Worm (Caenorhabditis elegans) whole organism, L4 larva: Measurements from ENCODE around the gene K08E7.4.

Experiments used
- F37D6.2 ChIP-seq: sonication (generic microtip); optimal IDR thresholded peaks from 2 replicates; lab custom pipeline; 2016; ENCODE audit warnings: mild to moderate bottlenecking, missing genetic modification characterization, missing compliant biosample characterization
- F49E8.2 ChIP-seq: sonication (generic microtip); optimal IDR thresholded peaks from 2 replicates; lab custom pipeline; 2016; ENCODE audit warnings: missing compliant biosample characterization, mild to moderate bottlenecking, missing genetic modification characterization, borderline replicate concordance
- T20F7.1 ChIP-seq: fragments of 200-800 bp; sonication (Bioruptor generic); optimal IDR thresholded peaks from 2 replicates; lab custom pipeline; 2018; ENCODE audit warnings: mild to moderate bottlenecking, missing genetic modification characterization, missing compliant biosample characterization
- T26A8.4 ChIP-seq: fragments of 200-800 bp; sonication (Bioruptor generic); IDR thresholded peaks from 2 replicates; pipeline ENCODE4 v1.3.6; 2022; ENCODE audit warnings: missing genetic modification characterization, missing compliant biosample characterization
- Y5F2A.4 ChIP-seq: fragments of 200-800 bp; sonication (Bioruptor generic); optimal IDR thresholded peaks from 2 replicates; lab custom pipeline; 2018; ENCODE audit warnings: mild to moderate bottlenecking, missing genetic modification characterization, missing compliant biosample characterization
- ZK337.2 ChIP-seq: fragments of 200-800 bp; sonication (Bioruptor generic); IDR thresholded peaks from 2 replicates; pipeline ENCODE4 v1.3.6; 2022; ENCODE audit warnings: missing genetic modification reagents, missing genetic modification characterization, missing compliant biosample characterization
- ZK546.5 ChIP-seq, 2 experiments: sonication (generic microtip); optimal IDR thresholded peaks; 2 replicates each; lab custom pipeline; 2017; ENCODE audit warnings: missing biosample characterization in 2 of 2, missing genetic modification characterization in 2 of 2
- aha-1 ChIP-seq: fragments of 150-350 bp; peaks from one replicate; lab custom pipeline; 2014; ENCODE audit warnings: missing biosample characterization, missing genetic modification characterization
- ceh-62 ChIP-seq: sonication (generic microtip); optimal IDR thresholded peaks from 2 replicates; lab custom pipeline; 2017; ENCODE audit warnings: missing biosample characterization, missing genetic modification characterization
- ceh-82 ChIP-seq: sonication (generic microtip); optimal IDR thresholded peaks from 2 replicates; lab custom pipeline; 2017; ENCODE audit warnings: missing biosample characterization, missing genetic modification characterization
- daf-16 ChIP-seq, 3 experiments: sonication (generic microtip); optimal IDR thresholded peaks; 2 replicates each; lab custom pipeline; 2016 to 2017; ENCODE audit warnings: missing genetic modification characterization in 3 of 3, missing genetic modification reagents in 3 of 3, mild to moderate bottlenecking in 2 of 3, missing compliant biosample characterization in 2 of 3, missing biosample characterization in 1 of 3, moderate library complexity in 1 of 3
- dmd-8 ChIP-seq: fragments of 200-800 bp; sonication (Bioruptor generic); IDR thresholded peaks from 2 replicates; pipeline ENCODE4 v1.3.6; 2022; ENCODE audit warnings: missing genetic modification characterization, missing compliant biosample characterization
- dmd-9 ChIP-seq: fragments of 200-800 bp; sonication (Bioruptor generic); IDR thresholded peaks from 2 replicates; pipeline ENCODE4 v1.3.6; 2022; ENCODE audit warnings: missing genetic modification reagents, missing genetic modification characterization, missing compliant biosample characterization
- dpl-1 ChIP-seq: fragments of 150-350 bp; optimal IDR thresholded peaks from 2 replicates; lab custom pipeline; 2014; ENCODE audit warnings: missing biosample characterization, missing genetic modification reagents, missing genetic modification characterization
- egl-43 ChIP-seq: fragments of 200-800 bp; sonication (Bioruptor generic); IDR thresholded peaks from 2 replicates; pipeline ENCODE4 v1.3.6; 2022; ENCODE audit warnings: missing genetic modification reagents, missing genetic modification characterization, missing compliant biosample characterization
- fos-1 ChIP-seq: fragments of 150-350 bp; optimal IDR thresholded peaks from 2 replicates; lab custom pipeline; 2014; ENCODE audit warnings: missing biosample characterization, missing genetic modification characterization
- hlh-11 ChIP-seq: fragments of 200-800 bp; sonication (Bioruptor generic); optimal IDR thresholded peaks from 2 replicates; lab custom pipeline; 2018; ENCODE audit warnings: mild to moderate bottlenecking, missing genetic modification characterization, missing compliant biosample characterization
- hlh-30 ChIP-seq: sonication (generic microtip); optimal IDR thresholded peaks from 2 replicates; lab custom pipeline; 2017; ENCODE audit warnings: antibody characterized with exemption, mild to moderate bottlenecking, missing genetic modification characterization, missing compliant biosample characterization; ENCODE audit not compliant: insufficient read depth
- hmg-1.1 ChIP-seq: fragments of 200-800 bp; sonication (Bioruptor generic); IDR thresholded peaks from 2 replicates; pipeline ENCODE4 v1.3.6; 2022; ENCODE audit warnings: missing genetic modification reagents, missing genetic modification characterization, missing compliant biosample characterization
- lin-13 ChIP-seq: fragments of 150-350 bp; optimal IDR thresholded peaks from 2 replicates; lab custom pipeline; 2014; ENCODE audit warnings: missing biosample characterization, missing genetic modification reagents, missing genetic modification characterization
- mdt-29 ChIP-seq: fragments of 200-800 bp; sonication (Bioruptor generic); IDR thresholded peaks from 2 replicates; pipeline ENCODE4 v1.3.6; 2022; ENCODE audit warnings: missing genetic modification reagents, missing genetic modification characterization, missing compliant biosample characterization
- mes-2 ChIP-seq: sonication (generic microtip); optimal IDR thresholded peaks from 2 replicates; lab custom pipeline; 2016; ENCODE audit warnings: missing genotype, mild to moderate bottlenecking, missing genetic modification characterization, missing compliant biosample characterization; ENCODE audit not compliant: poor library complexity, severe bottlenecking
- nhr-102 ChIP-seq: sonication (generic microtip); optimal IDR thresholded peaks from 2 replicates; lab custom pipeline; 2016; ENCODE audit warnings: mild to moderate bottlenecking, missing genetic modification characterization, moderate library complexity, missing compliant biosample characterization
- nhr-25 ChIP-seq: sonication (generic microtip); optimal IDR thresholded peaks from 2 replicates; lab custom pipeline; 2017; ENCODE audit warnings: missing genetic modification characterization, mild to moderate bottlenecking, missing compliant biosample characterization, antibody characterized with exemption, moderate library complexity, borderline replicate concordance; ENCODE audit not compliant: insufficient read depth
- nhr-76 ChIP-seq: fragments of 150-350 bp; optimal IDR thresholded peaks from 2 replicates; lab custom pipeline; 2014; ENCODE audit warnings: missing biosample characterization, missing genetic modification characterization
- pha-4 ChIP-seq, 2 experiments: fragments of 150-350 bp in 1 of 2; fragments of 200-800 bp in 1 of 2; sonication (Bioruptor generic) in 1 of 2; IDR thresholded peaks in 1 of 2; optimal IDR thresholded peaks in 1 of 2; 2 replicates each; pipeline versions ENCODE4 v1.3.6 to Lab custom; 2014 to 2022; ENCODE audit warnings: missing genetic modification characterization in 2 of 2, missing genetic modification reagents in 2 of 2, missing biosample characterization in 1 of 2, missing compliant biosample characterization in 1 of 2
- snpc-1.2 ChIP-seq: fragments of 200-800 bp; sonication (Bioruptor generic); IDR thresholded peaks from 2 replicates; pipeline ENCODE4 v1.3.6; 2022; ENCODE audit warnings: missing genetic modification reagents, missing genetic modification characterization, missing compliant biosample characterization
- unc-130 ChIP-seq: sonication (generic microtip); optimal IDR thresholded peaks from 2 replicates; lab custom pipeline; 2016; ENCODE audit warnings: missing genetic modification reagents, missing genetic modification characterization, missing compliant biosample characterization
- unc-62 ChIP-seq, 3 experiments: fragments of 150-350 bp in 1 of 3; sonication (generic microtip); optimal IDR thresholded peaks in 2 of 3; peaks in 1 of 3; 1 replicate in 1 of 3; 2 replicates in 2 of 3; lab custom pipeline; 2014 to 2017; ENCODE audit warnings: missing biosample characterization in 3 of 3, missing genetic modification characterization in 3 of 3, missing genetic modification reagents in 3 of 3, missing genotype in 1 of 3
- zip-11 ChIP-seq: fragments of 200-800 bp; sonication (Bioruptor generic); IDR thresholded peaks from 2 replicates; pipeline ENCODE4 v1.3.6; 2022; ENCODE audit warnings: missing genetic modification characterization, missing compliant biosample characterization
- ztf-11 ChIP-seq: fragments of 150-350 bp; optimal IDR thresholded peaks from 2 replicates; lab custom pipeline; 2014; ENCODE audit warnings: missing biosample characterization, missing genetic modification characterization
- ztf-7 ChIP-seq: fragments of 150-350 bp; optimal IDR thresholded peaks from 2 replicates; lab custom pipeline; 2014; ENCODE audit warnings: missing biosample characterization, missing genetic modification characterization

Gene K08E7.4

DNA sequence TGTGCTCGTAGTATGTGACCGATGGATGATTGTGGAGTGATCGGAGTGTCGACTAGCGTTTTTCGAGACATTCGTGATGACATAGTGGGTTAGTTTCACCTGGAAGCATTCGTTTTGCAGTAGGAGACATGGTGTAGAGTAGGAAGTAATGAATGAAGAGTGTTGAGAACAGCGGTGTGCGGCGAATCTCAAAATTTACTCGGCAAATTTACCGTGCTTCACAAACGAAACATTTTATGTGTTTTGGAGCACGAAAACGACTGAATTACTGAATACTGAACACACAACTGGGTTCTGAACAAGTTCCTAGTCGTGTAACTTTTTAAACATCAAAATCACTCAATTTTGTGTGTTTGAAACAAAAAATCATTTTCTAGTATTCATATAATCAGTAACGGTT is 10.1 kb upstream of the K08E7.4 start, which contains the start of gene K08E7.6:
Gene K08E7.6, minus strand, starts transcription at position 101 of the 400 bp plus-strand sequence.
- TF ChIP-seq ceh-62 (tag; lab: Kevin White, UChicago) (no peak), egl-43 (GFP tag; lab: Robert Waterston, UW) (no peak), unc-62 (GFP tag; optimal IDR thresholded peaks at IDR 0.05 in 1 of 2; lab: Kevin White, UChicago) (peak in 1 of 2 experiments; percentile 37), unc-62 (tag; optimal IDR thresholded peaks at IDR 0.05; lab: Kevin White, UChicago) (no peak)

DNA sequence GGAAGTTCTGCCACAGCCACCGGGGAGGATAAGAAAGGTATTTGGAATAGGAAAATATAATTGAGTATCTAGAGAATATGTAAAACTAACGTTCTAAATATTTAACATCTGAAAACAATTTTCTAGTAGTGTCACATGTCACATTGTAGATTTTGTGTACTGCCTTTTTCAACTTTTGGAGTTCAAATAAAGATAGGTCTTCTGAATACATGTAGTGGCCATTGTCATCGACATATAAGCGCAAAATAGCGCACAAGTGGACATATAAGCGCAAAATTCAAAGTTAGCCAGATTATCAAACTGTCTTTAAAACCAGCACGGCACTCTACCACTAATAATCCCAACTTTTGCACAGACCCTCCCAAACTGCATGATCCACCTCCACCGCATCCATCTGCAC is 3.3 kb upstream of the K08E7.4 start:
- TF ChIP-seq aha-1 (peak; percentile 92), ZK337.2 (no peak), mdt-29 (GFP tag; lab: Robert Waterston, UW) (no peak)

DNA sequence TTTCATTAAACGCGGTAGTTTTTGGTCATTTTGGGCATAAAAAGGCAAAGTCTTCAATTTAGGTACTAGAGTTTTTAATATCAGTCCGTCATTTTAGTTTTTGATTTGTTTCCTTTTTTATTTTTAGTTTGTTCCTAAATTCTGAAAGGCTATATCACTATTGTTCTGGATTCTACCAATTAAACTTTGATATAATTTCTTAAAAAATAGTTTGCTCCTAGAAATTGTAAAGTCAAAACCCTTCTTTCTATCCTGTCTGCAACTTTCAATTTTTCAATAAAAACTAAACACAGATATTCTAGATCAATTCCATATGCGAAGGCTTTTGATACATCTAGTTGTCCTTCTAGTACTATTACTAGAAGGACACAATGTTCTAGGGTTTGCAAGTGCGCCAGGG is 2.1 kb upstream of the K08E7.4 start, which contains the start of gene K08E7.5:
Gene K08E7.5, plus strand, starts transcription at position 301 of the 400 bp plus-strand sequence.
- TF ChIP-seq dpl-1 (no peak), aha-1 (peak; percentile 88)

ce11 chrIV:12570546-12570945 is 401 bp downstream of the K08E7.4 start:
- TF ChIP-seq ceh-82 (no peak), Y5F2A.4 (GFP tag; lab: Kevin White, UChicago) (peak; percentile 6), zip-11 (GFP tag; lab: Robert Waterston, UW) (no peak), lin-13 (GFP tag; lab: Kevin White, UChicago) (no peak), ztf-11 (no peak), nhr-76 (tag; lab: Kevin White, UChicago) (no peak), dmd-8 (GFP tag; lab: Robert Waterston, UW) (peak; percentile 20; the same call in 1 of the 2 replicates)

ce11 chrIV:12567176-12567892 is 3.6 kb downstream of the K08E7.4 start, which contains the start of the genes hsb-1 and let-99:
TSS of gene hsb-1 (minus strand) at chrIV:12567226.
TSS of gene let-99 (plus strand) at chrIV:12567842.
- TF ChIP-seq F37D6.2 (tag; lab: Kevin White, UChicago) (no peak), T20F7.1 (GFP tag; lab: Kevin White, UChicago) (no peak), F49E8.2 (peak; percentile 40), hlh-11 (peak; percentile 44), mes-2 (peak; percentile 68), daf-16 (GFP tag; optimal IDR thresholded peaks at IDR 0.05; lab: Kevin White, UChicago) (no peak), daf-16 (tag; optimal IDR thresholded peaks at IDR 0.05; lab: Kevin White, UChicago) (peak; percentile 87), ZK546.5 (tag; optimal IDR thresholded peaks at IDR 0.05; lab: Kevin White, UChicago) (no peak), fos-1 (tag; lab: Kevin White, UChicago) (no peak), snpc-1.2 (GFP tag; lab: Robert Waterston, UW) (0 out of 2 replicates have a peak, but pooled peaks have one; percentile 61), nhr-102 (tag; lab: Kevin White, UChicago) (no peak), ztf-7 (tag; lab: Kevin White, UChicago) (peak; percentile 21), pha-4 (GFP tag; IDR thresholded peaks at IDR 0.05; lab: Robert Waterston, UW) (no peak), pha-4 (tag; optimal IDR thresholded peaks at IDR 0.05; lab: Kevin White, UChicago) (peak; percentile 19), hlh-30 (peak; percentile 32), dpl-1 (peak; percentile 44), dmd-9 (GFP tag; lab: Robert Waterston, UW) (no peak), aha-1 (no peak), unc-130 (peak; percentile 65), hmg-1.1 (GFP tag; lab: Robert Waterston, UW) (peak; percentile 34; the same call in 1 of the 2 replicates), T26A8.4 (GFP tag; lab: Robert Waterston, UW) (no peak), nhr-25 (tag; lab: Kevin White, UChicago) (no peak)
